Fruit fly (Drosophila melanogaster) whole organism, embryonic: ENCODE data around the gene defl.

Source experiments
- Blimp-1 ChIP-seq: fragments of 200-800 bp; sonication (Bioruptor generic); optimal IDR thresholded peaks from 3 replicates; lab custom pipeline; 2018; ENCODE audit warnings: missing biosample characterization, missing genetic modification characterization, mild to moderate bottlenecking, moderate library complexity, missing genetic modification reagents
- BtbVII ChIP-seq: fragments of 200-800 bp; sonication (Bioruptor generic); optimal IDR thresholded peaks from 3 replicates; lab custom pipeline; 2017; ENCODE audit warnings: missing biosample characterization, mild to moderate bottlenecking, missing genetic modification characterization
- CG13624 ChIP-seq: fragments of 200-800 bp; sonication (Bioruptor generic); optimal IDR thresholded peaks from 2 replicates; lab custom pipeline; 2016; ENCODE audit warnings: missing biosample characterization, missing genetic modification characterization
- CG14860 ChIP-seq: fragments of 200-800 bp; sonication (Bioruptor generic); IDR thresholded peaks from 3 replicates; pipeline ENCODE4 v1.3.6; 2022; ENCODE audit warnings: missing biosample characterization, missing genetic modification characterization; ENCODE audit not compliant: partially characterized antibody
- CG15269 ChIP-seq: fragments of 200-800 bp; sonication (Bioruptor generic); optimal IDR thresholded peaks from 2 replicates; lab custom pipeline; 2018; ENCODE audit warnings: missing biosample characterization, mild to moderate bottlenecking, missing genetic modification characterization, moderate library complexity
- CG17328 ChIP-seq: fragments of 200-800 bp; sonication (Bioruptor generic); IDR thresholded peaks from 2 replicates; pipeline ENCODE4 v1.3.6; 2022; ENCODE audit warnings: missing biosample characterization, missing genetic modification characterization
- CG2202 ChIP-seq: fragments of 200-800 bp; sonication (Bioruptor generic); optimal IDR thresholded peaks from 2 replicates; lab custom pipeline; 2018; ENCODE audit warnings: missing biosample characterization, mild to moderate bottlenecking, missing genetic modification characterization
- CG30020 ChIP-seq: fragments of 200-800 bp; optimal IDR thresholded peaks from 2 replicates; lab custom pipeline; 2019; ENCODE audit warnings: missing biosample characterization, mild to moderate bottlenecking, missing genetic modification characterization, moderate library complexity
- CG33557 ChIP-seq: fragments of 200-800 bp; sonication (Bioruptor generic); optimal IDR thresholded peaks from 2 replicates; lab custom pipeline; 2019; ENCODE audit warnings: missing biosample characterization, mild to moderate bottlenecking, missing genetic modification characterization, moderate library complexity
- CG34224 ChIP-seq: fragments of 200-800 bp; sonication (Bioruptor generic); IDR thresholded peaks from 3 replicates; pipeline ENCODE4 v1.3.6; 2022; ENCODE audit warnings: missing biosample characterization, missing genetic modification characterization; ENCODE audit not compliant: partially characterized antibody
- CG3995 ChIP-seq: fragments of 200-800 bp; sonication (Bioruptor generic); optimal IDR thresholded peaks from 3 replicates; lab custom pipeline; 2016; ENCODE audit warnings: missing biosample characterization, missing genetic modification characterization
- CG4617 ChIP-seq: fragments of 200-800 bp; sonication (Bioruptor generic); optimal IDR thresholded peaks from 3 replicates; lab custom pipeline; 2016; ENCODE audit warnings: missing biosample characterization, missing genetic modification characterization, borderline replicate concordance
- CG5180 ChIP-seq: fragments of 200-800 bp; sonication (Bioruptor generic); optimal IDR thresholded peaks from 3 replicates; lab custom pipeline; 2017; ENCODE audit warnings: missing biosample characterization, missing genetic modification characterization, mild to moderate bottlenecking, moderate library complexity, missing genetic modification reagents
- CG5245 ChIP-seq: fragments of 200-800 bp; sonication (Bioruptor generic); optimal IDR thresholded peaks from 3 replicates; lab custom pipeline; 2016; ENCODE audit warnings: missing biosample characterization, missing genetic modification characterization
- CG6854 ChIP-seq: fragments of 200-800 bp; sonication (Bioruptor generic); optimal IDR thresholded peaks from 3 replicates; lab custom pipeline; 2017; ENCODE audit warnings: missing biosample characterization, mild to moderate bottlenecking, missing genetic modification characterization
- CG7372 ChIP-seq: fragments of 200-800 bp; sonication (Bioruptor generic); IDR thresholded peaks from 2 replicates; pipeline ENCODE4 v1.3.6; 2022; ENCODE audit warnings: missing biosample characterization, missing genetic modification characterization
- CG7745 ChIP-seq: fragments of 200-800 bp; sonication (Bioruptor generic); optimal IDR thresholded peaks from 2 replicates; lab custom pipeline; 2018; ENCODE audit warnings: missing biosample characterization, mild to moderate bottlenecking, missing genetic modification characterization, moderate library complexity
- CG9932 ChIP-seq: fragments of 200-800 bp; sonication (Bioruptor generic); IDR thresholded peaks from 2 replicates; pipeline ENCODE4 v1.3.6; 2022; ENCODE audit warnings: missing biosample characterization, missing genetic modification characterization
- D19B ChIP-seq: fragments of 200-800 bp; sonication (Bioruptor generic); optimal IDR thresholded peaks from 2 replicates; lab custom pipeline; 2017; ENCODE audit warnings: missing biosample characterization, mild to moderate bottlenecking, missing genetic modification characterization
- ERR ChIP-seq: fragments of 200-800 bp; sonication (Bioruptor generic); optimal IDR thresholded peaks from 2 replicates; lab custom pipeline; 2016; ENCODE audit warnings: missing biosample characterization, missing genetic modification characterization
- Ets97D ChIP-seq: fragments of 200-800 bp; sonication (Bioruptor generic); optimal IDR thresholded peaks from 3 replicates; lab custom pipeline; 2016; ENCODE audit warnings: missing biosample characterization, missing genetic modification characterization
- MBD-R2 ChIP-seq: fragments of 200-800 bp; sonication (Bioruptor generic); IDR thresholded peaks from 2 replicates; pipeline ENCODE4 v1.3.6; 2022; ENCODE audit warnings: missing biosample characterization, missing genetic modification characterization
- MESR4 ChIP-seq: fragments of 200-800 bp; sonication (Bioruptor generic); optimal IDR thresholded peaks from 2 replicates; lab custom pipeline; 2018; ENCODE audit warnings: missing biosample characterization, mild to moderate bottlenecking, missing genetic modification characterization, moderate library complexity
- Mes4 ChIP-seq: fragments of 200-800 bp; sonication (Bioruptor generic); optimal IDR thresholded peaks from 2 replicates; lab custom pipeline; 2016; ENCODE audit warnings: missing biosample characterization, missing genetic modification characterization
- Myb ChIP-seq: fragments of 200-800 bp; sonication (Bioruptor generic); optimal IDR thresholded peaks from 2 replicates; lab custom pipeline; 2016; ENCODE audit warnings: missing biosample characterization, missing genetic modification characterization
- Neu2 ChIP-seq: fragments of 200-800 bp; sonication (Bioruptor generic); optimal IDR thresholded peaks from 3 replicates; lab custom pipeline; 2016; ENCODE audit warnings: missing biosample characterization, missing genetic modification characterization, borderline replicate concordance
- Ravus ChIP-seq: fragments of 200-800 bp; sonication (Bioruptor generic); IDR thresholded peaks from 2 replicates; pipeline ENCODE4 v1.3.6; 2022; ENCODE audit warnings: missing biosample characterization, missing genetic modification characterization
- Sox102F ChIP-seq: fragments of 200-800 bp; sonication (Bioruptor generic); optimal IDR thresholded peaks from 2 replicates; lab custom pipeline; 2018; ENCODE audit warnings: missing biosample characterization, mild to moderate bottlenecking, missing genetic modification characterization, moderate library complexity
- Vsx1 ChIP-seq: fragments of 200-800 bp; sonication (Bioruptor generic); optimal IDR thresholded peaks from 2 replicates; lab custom pipeline; 2017; ENCODE audit warnings: missing biosample characterization, mild to moderate bottlenecking, missing genetic modification characterization, missing genetic modification reagents
- YL-1 ChIP-seq: fragments of 200-800 bp; sonication (Bioruptor generic); optimal IDR thresholded peaks from 3 replicates; lab custom pipeline; 2017; ENCODE audit warnings: missing biosample characterization, mild to moderate bottlenecking, missing genetic modification characterization
- cad ChIP-seq: fragments of >200 bp; optimal IDR thresholded peaks from 2 replicates; lab custom pipeline; 2017; ENCODE audit warnings: missing biosample characterization, missing genetic modification characterization
- disco-r ChIP-seq: fragments of 200-800 bp; sonication (Bioruptor generic); optimal IDR thresholded peaks from 2 replicates; lab custom pipeline; 2016; ENCODE audit warnings: missing biosample characterization, missing genetic modification characterization
- dpn ChIP-seq, 2 experiments: fragments of 200-800 bp; sonication (Bioruptor generic); optimal IDR thresholded peaks; 3 replicates each; lab custom pipeline; 2016; ENCODE audit warnings: missing biosample characterization in 2 of 2, missing genetic modification characterization in 2 of 2
- dysf ChIP-seq: fragments of 200-800 bp; sonication (Bioruptor generic); IDR thresholded peaks from 3 replicates; pipeline ENCODE4 v1.3.6; 2022; ENCODE audit warnings: missing biosample characterization, missing genetic modification characterization
- fd102C ChIP-seq: fragments of 200-800 bp; sonication (Bioruptor generic); optimal IDR thresholded peaks from 2 replicates; lab custom pipeline; 2018; ENCODE audit warnings: missing biosample characterization, mild to moderate bottlenecking, missing genetic modification characterization, moderate library complexity
- fu2 ChIP-seq: fragments of 200-800 bp; sonication (Bioruptor generic); optimal IDR thresholded peaks from 2 replicates; lab custom pipeline; 2016; ENCODE audit warnings: missing biosample characterization, missing genetic modification characterization
- her ChIP-seq: fragments of 200-800 bp; sonication (Bioruptor generic); optimal IDR thresholded peaks from 2 replicates; lab custom pipeline; 2016; ENCODE audit warnings: missing biosample characterization, missing genetic modification characterization
- hth ChIP-seq: fragments of >200 bp; optimal IDR thresholded peaks from 2 replicates; lab custom pipeline; 2017; ENCODE audit warnings: inconsistent platforms
- inv ChIP-seq: fragments of 200-800 bp; sonication (Bioruptor generic); IDR thresholded peaks from 2 replicates; pipeline ENCODE4 v1.3.6; 2022; ENCODE audit warnings: missing biosample characterization, missing genetic modification characterization; ENCODE audit not compliant: partially characterized antibody
- nau ChIP-seq: fragments of 200-800 bp; sonication (Bioruptor generic); optimal IDR thresholded peaks from 3 replicates; lab custom pipeline; 2017; ENCODE audit warnings: missing biosample characterization, mild to moderate bottlenecking, missing genetic modification characterization, missing genetic modification reagents
- prd ChIP-seq, 3 experiments: fragments of >200 bp in 2 of 3; fragments of 200-800 bp in 1 of 3; sonication (Bioruptor generic) in 1 of 3; optimal IDR thresholded peaks in 2 of 3; IDR thresholded peaks in 1 of 3; 2 replicates in 2 of 3; 3 replicates in 1 of 3; pipeline versions ENCODE4 v1.3.6 to Lab custom; 2017 to 2022; ENCODE audit warnings: missing biosample characterization in 1 of 3, missing genetic modification characterization in 1 of 3
- schlank ChIP-seq: fragments of 200-800 bp; sonication (Bioruptor generic); optimal IDR thresholded peaks from 2 replicates; lab custom pipeline; 2018; ENCODE audit warnings: missing biosample characterization, mild to moderate bottlenecking, missing genetic modification characterization
- sim ChIP-seq: fragments of 200-800 bp; sonication (Bioruptor generic); IDR thresholded peaks from 2 replicates; pipeline ENCODE4 v1.3.6; 2022; ENCODE audit warnings: missing biosample characterization, missing genetic modification characterization
- so ChIP-seq: fragments of 200-800 bp; sonication (Bioruptor generic); IDR thresholded peaks from 3 replicates; pipeline ENCODE4 v1.3.6; 2022; ENCODE audit warnings: missing biosample characterization, missing genetic modification characterization
- ssp ChIP-seq: fragments of 200-800 bp; sonication (Bioruptor generic); IDR thresholded peaks from 2 replicates; pipeline ENCODE4 v1.3.6; 2022; ENCODE audit warnings: missing biosample characterization, missing genetic modification characterization
- stwl ChIP-seq: fragments of 200-800 bp; sonication (Bioruptor generic); optimal IDR thresholded peaks from 3 replicates; lab custom pipeline; 2018; ENCODE audit warnings: missing biosample characterization, mild to moderate bottlenecking, missing genetic modification characterization, moderate library complexity
- tgo ChIP-seq: fragments of 200-800 bp; sonication (Bioruptor generic); IDR thresholded peaks from 3 replicates; pipeline ENCODE4 v1.3.6; 2022; ENCODE audit warnings: missing biosample characterization, missing genetic modification characterization
- unc-4 ChIP-seq: fragments of 200-800 bp; sonication (Bioruptor generic); IDR thresholded peaks from 2 replicates; pipeline ENCODE4 v1.3.6; 2022; ENCODE audit warnings: missing biosample characterization, missing genetic modification characterization; ENCODE audit not compliant: partially characterized antibody
- usp ChIP-seq: fragments of >200 bp; optimal IDR thresholded peaks from 2 replicates; lab custom pipeline; 2017; ENCODE audit warnings: missing biosample characterization, missing genetic modification characterization
- wdn ChIP-seq: fragments of 200-800 bp; sonication (Bioruptor generic); IDR thresholded peaks from 2 replicates; pipeline ENCODE4 v1.3.6; 2022; ENCODE audit warnings: missing biosample characterization, missing genetic modification characterization
- zf30C ChIP-seq: fragments of 200-800 bp; sonication (Bioruptor generic); optimal IDR thresholded peaks from 3 replicates; lab custom pipeline; 2018; ENCODE audit warnings: missing biosample characterization, mild to moderate bottlenecking, missing genetic modification characterization

defl gene

dm6 chr3L:9742342-9742741 is 19.1 kb downstream of the defl start (continued):
- no peak for TF ChIP-seq CG6854
- no peak for TF ChIP-seq CG9932 (GFP tag; lab: Robert Waterston, UW)
- no peak for TF ChIP-seq hth (lab: Kevin White, UChicago)
- TF ChIP-seq fd102C (GFP tag; lab: Kevin White, UChicago), result no peak
- no peak for TF ChIP-seq inv (GFP tag; lab: Robert Waterston, UW)
- TF ChIP-seq CG2202 (tag; lab: Kevin White, UChicago), result no peak
- TF ChIP-seq Ets97D, result no peak
- no peak for TF ChIP-seq dpn (GFP tag; optimal IDR thresholded peaks at IDR 0.05; lab: Kevin White, UChicago)
- no peak for TF ChIP-seq CG4617 (GFP tag; lab: Kevin White, UChicago)
- TF ChIP-seq unc-4 (GFP tag; lab: Robert Waterston, UW), result no peak
- TF ChIP-seq CG17328 (GFP tag; lab: Robert Waterston, UW), result no peak
- TF ChIP-seq Sox102F (GFP tag; lab: Kevin White, UChicago), result no peak
- no peak for TF ChIP-seq BtbVII (GFP tag; lab: Kevin White, UChicago)
- no peak for TF ChIP-seq cad
- no peak for TF ChIP-seq zf30C
- no peak for TF ChIP-seq MESR4 (GFP tag; lab: Kevin White, UChicago)
- no peak for TF ChIP-seq usp (GFP tag; lab: Kevin White, UChicago)
- no peak for TF ChIP-seq CG15269
- no peak for TF ChIP-seq prd (optimal IDR thresholded peaks at IDR 0.05; lab: Kevin White, UChicago)
- TF ChIP-seq prd (GFP tag; IDR thresholded peaks at IDR 0.05; lab: Robert Waterston, UW), result peak; percentile 24; the same call in 1 of the 3 replicates
- no peak for TF ChIP-seq CG14860
- no peak for TF ChIP-seq Mes4 (GFP tag; lab: Kevin White, UChicago)
- no peak for TF ChIP-seq Ravus (GFP tag; lab: Robert Waterston, UW)
- TF ChIP-seq Myb (GFP tag; lab: Kevin White, UChicago), result no peak
- no peak for TF ChIP-seq tgo (GFP tag; lab: Robert Waterston, UW)
- no peak for TF ChIP-seq Neu2 (GFP tag; lab: Kevin White, UChicago)
- TF ChIP-seq CG7745 (tag; lab: Kevin White, UChicago), result no peak
- TF ChIP-seq CG5180 (GFP tag; lab: Kevin White, UChicago), result no peak
- no peak for TF ChIP-seq schlank (tag; lab: Kevin White, UChicago)
- TF ChIP-seq ERR (GFP tag; lab: Kevin White, UChicago), result no peak
- no peak for TF ChIP-seq so (GFP tag; lab: Robert Waterston, UW)
- TF ChIP-seq wdn (GFP tag; lab: Robert Waterston, UW), result no peak
- no peak for TF ChIP-seq CG7372
- peak; percentile 1 for TF ChIP-seq CG33557 (GFP tag; lab: Kevin White, UChicago)
- no peak for TF ChIP-seq her (GFP tag; lab: Kevin White, UChicago)
- no peak for TF ChIP-seq stwl
- no peak for TF ChIP-seq CG5245 (GFP tag; lab: Kevin White, UChicago)
- TF ChIP-seq CG3995 (GFP tag; lab: Kevin White, UChicago), result no peak
- no peak for TF ChIP-seq YL-1
- no peak for TF ChIP-seq D19B (GFP tag; lab: Kevin White, UChicago)
- no peak for TF ChIP-seq CG30020
- TF ChIP-seq Vsx1 (GFP tag; lab: Kevin White, UChicago), result no peak
- no peak for TF ChIP-seq MBD-R2 (GFP tag; lab: Robert Waterston, UW)
- peak; percentile 27 for TF ChIP-seq Blimp-1 (GFP tag; lab: Kevin White, UChicago)
- no peak for TF ChIP-seq nau (GFP tag; lab: Kevin White, UChicago)
- no peak for TF ChIP-seq disco-r (GFP tag; lab: Kevin White, UChicago)
- TF ChIP-seq dysf (GFP tag; lab: Robert Waterston, UW), result no peak
- TF ChIP-seq CG34224 (GFP tag; lab: Robert Waterston, UW), result no peak
- no peak for TF ChIP-seq CG13624 (GFP tag; lab: Kevin White, UChicago)
- no peak for TF ChIP-seq ssp (GFP tag; lab: Robert Waterston, UW)
- no peak for TF ChIP-seq sim (GFP tag; lab: Robert Waterston, UW)
- TF ChIP-seq fu2, result no peak
